Worm (Caenorhabditis elegans) whole organism, late embryonic: Measurements from ENCODE around the gene ZK666.8.

Source experiments
- C08G9.2 ChIP-seq: sonication (generic microtip); optimal IDR thresholded peaks from 2 replicates; lab custom pipeline; 2016; ENCODE audit warnings: mild to moderate bottlenecking, missing genetic modification characterization, moderate library complexity, missing compliant biosample characterization
- C38D4.7 ChIP-seq: fragments of 200-800 bp; sonication (Bioruptor generic); optimal IDR thresholded peaks from 2 replicates; lab custom pipeline; 2018; ENCODE audit warnings: mild to moderate bottlenecking, missing genetic modification characterization, moderate library complexity, missing compliant biosample characterization
- F13H6.1 ChIP-seq: sonication (generic microtip); optimal IDR thresholded peaks from 2 replicates; lab custom pipeline; 2016; ENCODE audit warnings: missing genetic modification characterization, missing compliant biosample characterization
- K09A11.1 ChIP-seq: sonication (generic microtip); optimal IDR thresholded peaks from 2 replicates; lab custom pipeline; 2017; ENCODE audit warnings: antibody characterized with exemption, mild to moderate bottlenecking, missing genetic modification characterization, missing compliant biosample characterization; ENCODE audit not compliant: insufficient read depth
- ahr-1 ChIP-seq: sonication (generic microtip); optimal IDR thresholded peaks from 2 replicates; lab custom pipeline; 2016; ENCODE audit warnings: missing genetic modification characterization, missing compliant biosample characterization
- ama-1 ChIP-seq: fragments of 150-350 bp; optimal IDR thresholded peaks from 2 replicates; lab custom pipeline; 2014
- ceh-18 ChIP-seq: sonication (generic microtip); optimal IDR thresholded peaks from 2 replicates; lab custom pipeline; 2016; ENCODE audit warnings: missing genetic modification characterization, missing compliant biosample characterization
- ceh-19 ChIP-seq: fragments of 200-800 bp; sonication (Bioruptor generic); optimal IDR thresholded peaks from 2 replicates; lab custom pipeline; 2018; ENCODE audit warnings: mild to moderate bottlenecking, missing genetic modification characterization, missing compliant biosample characterization
- ceh-2 ChIP-seq: sonication (generic microtip); optimal IDR thresholded peaks from 2 replicates; lab custom pipeline; 2016; ENCODE audit warnings: missing genotype, missing genetic modification characterization, missing compliant biosample characterization
- ceh-24 ChIP-seq: sonication (generic microtip); optimal IDR thresholded peaks from 2 replicates; lab custom pipeline; 2016; ENCODE audit warnings: mild to moderate bottlenecking, missing genetic modification characterization, missing compliant biosample characterization
- ceh-31 ChIP-seq: sonication (generic microtip); optimal IDR thresholded peaks from 2 replicates; lab custom pipeline; 2016; ENCODE audit warnings: missing genetic modification characterization, missing compliant biosample characterization
- ceh-45 ChIP-seq: fragments of 200-800 bp; sonication (Bioruptor generic); IDR thresholded peaks from 2 replicates; pipeline ENCODE4 v1.3.6; 2022; ENCODE audit warnings: missing genetic modification reagents, missing genetic modification characterization, missing compliant biosample characterization
- ceh-48 ChIP-seq: sonication (generic microtip); optimal IDR thresholded peaks from 2 replicates; lab custom pipeline; 2016; ENCODE audit warnings: missing genetic modification characterization, inconsistent platforms, missing compliant biosample characterization
- ceh-6 ChIP-seq: fragments of 200-800 bp; sonication (Bioruptor generic); optimal IDR thresholded peaks from 2 replicates; lab custom pipeline; 2018; ENCODE audit warnings: mild to moderate bottlenecking, missing genetic modification characterization, missing compliant biosample characterization
- che-1 ChIP-seq: sonication (generic microtip); optimal IDR thresholded peaks from 2 replicates; lab custom pipeline; 2016; ENCODE audit warnings: mild to moderate bottlenecking, missing genetic modification characterization, missing compliant biosample characterization
- dmd-4 ChIP-seq: sonication (generic microtip); optimal IDR thresholded peaks from 2 replicates; lab custom pipeline; 2016; ENCODE audit warnings: borderline replicate concordance, missing genetic modification characterization, missing compliant biosample characterization
- dve-1 ChIP-seq: sonication (generic microtip); optimal IDR thresholded peaks from 2 replicates; lab custom pipeline; 2017; ENCODE audit warnings: antibody characterized with exemption, mild to moderate bottlenecking, missing genetic modification characterization, missing compliant biosample characterization
- elt-4 ChIP-seq: sonication (generic microtip); optimal IDR thresholded peaks from 2 replicates; lab custom pipeline; 2016; ENCODE audit warnings: missing genetic modification characterization, missing compliant biosample characterization
- ets-4 ChIP-seq: sonication (generic microtip); optimal IDR thresholded peaks from 2 replicates; lab custom pipeline; 2016; ENCODE audit warnings: missing genetic modification characterization, missing compliant biosample characterization
- eyg-1 ChIP-seq: sonication (generic microtip); optimal IDR thresholded peaks from 2 replicates; lab custom pipeline; 2016; ENCODE audit warnings: missing genotype, missing genetic modification characterization, missing compliant biosample characterization
- fax-1 ChIP-seq: sonication (generic microtip); optimal IDR thresholded peaks from 2 replicates; lab custom pipeline; 2016; ENCODE audit warnings: missing genotype, missing genetic modification characterization, missing compliant biosample characterization
- fkh-6 ChIP-seq: sonication (generic microtip); optimal IDR thresholded peaks from 2 replicates; lab custom pipeline; 2016; ENCODE audit warnings: missing genetic modification characterization, missing compliant biosample characterization
- gmeb-2 ChIP-seq: sonication (generic microtip); optimal IDR thresholded peaks from 2 replicates; lab custom pipeline; 2016; ENCODE audit warnings: missing genetic modification characterization, inconsistent platforms, missing compliant biosample characterization
- hlh-15 ChIP-seq: sonication (generic microtip); optimal IDR thresholded peaks from 2 replicates; lab custom pipeline; 2016; ENCODE audit warnings: missing genetic modification characterization, missing compliant biosample characterization
- hlh-30 ChIP-seq: sonication (generic microtip); optimal IDR thresholded peaks from 2 replicates; lab custom pipeline; 2017; ENCODE audit warnings: antibody characterized with exemption, missing genetic modification characterization, missing compliant biosample characterization; ENCODE audit not compliant: insufficient read depth
- hlh-6 ChIP-seq: sonication (generic microtip); optimal IDR thresholded peaks from 2 replicates; lab custom pipeline; 2016; ENCODE audit warnings: missing genotype, missing genetic modification characterization, missing compliant biosample characterization
- hlh-8 ChIP-seq: sonication (generic microtip); optimal IDR thresholded peaks from 2 replicates; lab custom pipeline; 2016; ENCODE audit warnings: missing genotype, missing genetic modification characterization, missing compliant biosample characterization
- mec-3 ChIP-seq: sonication (generic microtip); optimal IDR thresholded peaks from 2 replicates; lab custom pipeline; 2016; ENCODE audit warnings: borderline replicate concordance, missing genetic modification characterization, missing compliant biosample characterization
- nfya-1 ChIP-seq: sonication (generic microtip); optimal IDR thresholded peaks from 2 replicates; lab custom pipeline; 2017; ENCODE audit warnings: missing genetic modification characterization, mild to moderate bottlenecking, missing compliant biosample characterization, antibody characterized with exemption, moderate library complexity
- nhr-11 ChIP-seq: fragments of 150-350 bp; optimal IDR thresholded peaks from 2 replicates; lab custom pipeline; 2014; ENCODE audit warnings: missing biosample characterization, missing genetic modification characterization
- npax-4 ChIP-seq: sonication (generic microtip); optimal IDR thresholded peaks from 2 replicates; lab custom pipeline; 2016; ENCODE audit warnings: missing genetic modification characterization, missing compliant biosample characterization
- odd-2 ChIP-seq: sonication (generic microtip); optimal IDR thresholded peaks from 2 replicates; lab custom pipeline; 2017; ENCODE audit warnings: antibody characterized with exemption, mild to moderate bottlenecking, missing genetic modification characterization, missing compliant biosample characterization
- pag-3 ChIP-seq: sonication (generic microtip); optimal IDR thresholded peaks from 2 replicates; lab custom pipeline; 2016; ENCODE audit warnings: missing compliant biosample characterization, missing genetic modification characterization, borderline replicate concordance
- pat-9 ChIP-seq: fragments of 200-800 bp; sonication (Bioruptor generic); optimal IDR thresholded peaks from 2 replicates; lab custom pipeline; 2018; ENCODE audit warnings: mild to moderate bottlenecking, missing genetic modification characterization, moderate library complexity, missing compliant biosample characterization
- pax-1 ChIP-seq: fragments of 150-350 bp; optimal IDR thresholded peaks from 2 replicates; lab custom pipeline; 2014; ENCODE audit warnings: missing biosample characterization, missing genetic modification characterization
- pha-2 ChIP-seq: sonication (generic microtip); optimal IDR thresholded peaks from 2 replicates; lab custom pipeline; 2017; ENCODE audit warnings: mild to moderate bottlenecking, missing genetic modification characterization, missing compliant biosample characterization
- pqm-1 ChIP-seq: sonication (generic microtip); optimal IDR thresholded peaks from 2 replicates; lab custom pipeline; 2016; ENCODE audit warnings: missing genetic modification characterization, missing compliant biosample characterization
- pros-1 ChIP-seq: fragments of 150-350 bp; optimal IDR thresholded peaks from 2 replicates; lab custom pipeline; 2014; ENCODE audit warnings: missing biosample characterization, missing genetic modification reagents, missing genetic modification characterization
- ref-2 ChIP-seq: sonication (generic microtip); optimal IDR thresholded peaks from 2 replicates; lab custom pipeline; 2016; ENCODE audit warnings: missing genetic modification characterization, missing compliant biosample characterization
- rnt-1 ChIP-seq: sonication (generic microtip); optimal IDR thresholded peaks from 2 replicates; lab custom pipeline; 2016; ENCODE audit warnings: missing genetic modification characterization, missing compliant biosample characterization
- sdc-2 ChIP-seq: sonication (generic microtip); optimal IDR thresholded peaks from 2 replicates; lab custom pipeline; 2016; ENCODE audit warnings: missing genotype, missing genetic modification characterization, missing compliant biosample characterization
- sox-2 ChIP-seq: fragments of 200-800 bp; sonication (Bioruptor generic); IDR thresholded peaks from 2 replicates; pipeline ENCODE4 v1.3.6; 2022; ENCODE audit warnings: missing genetic modification reagents, missing genetic modification characterization, missing compliant biosample characterization
- tbx-7 ChIP-seq: sonication (generic microtip); optimal IDR thresholded peaks from 2 replicates; lab custom pipeline; 2016; ENCODE audit warnings: missing genotype, missing genetic modification characterization, missing compliant biosample characterization
- ttx-3 ChIP-seq: sonication (generic microtip); optimal IDR thresholded peaks from 2 replicates; lab custom pipeline; 2016; ENCODE audit warnings: missing genetic modification reagents, missing genetic modification characterization, missing compliant biosample characterization
- unc-42 ChIP-seq: sonication (generic microtip); optimal IDR thresholded peaks from 2 replicates; lab custom pipeline; 2016; ENCODE audit warnings: missing genotype, missing genetic modification characterization, missing compliant biosample characterization
- unc-55 ChIP-seq: sonication (generic microtip); optimal IDR thresholded peaks from 2 replicates; lab custom pipeline; 2017; ENCODE audit warnings: missing biosample characterization, missing genetic modification reagents, missing genetic modification characterization
- unc-86 ChIP-seq: sonication (generic microtip); optimal IDR thresholded peaks from 2 replicates; lab custom pipeline; 2016; ENCODE audit warnings: missing genetic modification characterization, missing compliant biosample characterization
- zip-5 ChIP-seq: sonication (generic microtip); optimal IDR thresholded peaks from 2 replicates; lab custom pipeline; 2016; ENCODE audit warnings: missing genetic modification characterization, missing compliant biosample characterization
- ztf-16 ChIP-seq: sonication (generic microtip); optimal IDR thresholded peaks from 2 replicates; lab custom pipeline; 2017; ENCODE audit warnings: missing genetic modification characterization, missing compliant biosample characterization

ZK666.8 gene

ce11 chrII:10504729-10505128 lies 11.8 kb upstream of the ZK666.8 start:
- TF ChIP-seq unc-42 (tag; lab: Kevin White, UChicago) (no peak), pat-9 (tag; lab: Kevin White, UChicago) (no peak), F13H6.1 (no peak), ahr-1 (tag; lab: Kevin White, UChicago) (no peak), pax-1 (tag; lab: Kevin White, UChicago) (no peak), ztf-16 (tag; lab: Kevin White, UChicago) (no peak), ets-4 (tag; lab: Kevin White, UChicago) (no peak), eyg-1 (tag; lab: Kevin White, UChicago) (no peak), hlh-6 (tag; lab: Kevin White, UChicago) (no peak), che-1 (tag; lab: Kevin White, UChicago) (no peak), mec-3 (no peak), C08G9.2 (no peak), hlh-8 (tag; lab: Kevin White, UChicago) (no peak)

DNA sequence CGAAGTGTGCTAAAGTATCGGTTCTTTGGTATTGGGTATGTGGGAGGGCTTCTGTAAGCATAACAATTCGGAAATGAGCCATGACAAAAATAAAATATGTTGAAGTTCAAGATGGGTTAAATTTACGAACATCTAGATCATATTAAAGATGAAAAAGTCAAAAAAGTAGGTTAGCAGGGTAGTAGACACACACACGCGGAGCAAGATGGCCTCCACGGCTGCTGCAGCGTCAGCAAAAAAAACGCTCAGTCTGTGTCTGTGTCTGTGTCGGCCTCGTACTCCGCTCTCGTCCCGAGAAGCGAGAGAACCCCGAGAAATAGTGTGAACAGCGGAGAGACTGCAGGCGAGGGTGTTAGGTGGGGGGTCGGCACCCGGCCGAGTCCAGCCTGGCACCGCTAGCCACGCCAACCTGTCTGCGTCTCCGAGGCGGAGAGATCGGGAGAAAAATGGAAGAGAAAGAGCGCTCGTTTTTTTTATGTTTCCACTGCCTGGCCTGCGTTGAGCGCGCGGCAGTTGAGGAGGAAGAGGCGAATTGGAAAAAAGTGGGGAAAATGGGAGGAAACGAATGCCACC lies 9.6 kb upstream of the ZK666.8 start, which contains the start of gene myrf-1:
myrf-1 (minus strand) TSS at position 51 of the 573 bp plus-strand sequence.
- no peak for TF ChIP-seq gmeb-2
- peak; percentile 35 for TF ChIP-seq tbx-7
- TF ChIP-seq ztf-16 (tag; lab: Kevin White, UChicago): no peak
- TF ChIP-seq ceh-2 (tag; lab: Kevin White, UChicago): peak; percentile 45
- no peak for TF ChIP-seq sox-2
- no peak for TF ChIP-seq pha-2 (tag; lab: Kevin White, UChicago)
- TF ChIP-seq ceh-48 (tag; lab: Kevin White, UChicago): no peak
- no peak for TF ChIP-seq pax-1 (tag; lab: Kevin White, UChicago)
- peak; percentile 15 for TF ChIP-seq unc-55 (GFP tag; lab: Kevin White, UChicago)
- no peak for TF ChIP-seq ceh-45 (GFP tag; lab: Robert Waterston, UW)
- peak; percentile 88 for TF ChIP-seq pros-1 (tag; lab: Kevin White, UChicago)
- TF ChIP-seq ttx-3: no peak
- TF ChIP-seq ceh-24 (tag; lab: Kevin White, UChicago): no peak
- peak; percentile 44 for TF ChIP-seq hlh-8 (tag; lab: Kevin White, UChicago)
- TF ChIP-seq ets-4 (tag; lab: Kevin White, UChicago): peak; percentile 56
- peak; percentile 77 for TF ChIP-seq F13H6.1
- no peak for TF ChIP-seq eyg-1 (tag; lab: Kevin White, UChicago)
- TF ChIP-seq che-1 (tag; lab: Kevin White, UChicago): peak; percentile 27
- TF ChIP-seq dve-1: peak; percentile 18
- TF ChIP-seq npax-4 (tag; lab: Kevin White, UChicago): no peak
- no peak for TF ChIP-seq C38D4.7 (GFP tag; lab: Kevin White, UChicago)
- no peak for TF ChIP-seq odd-2 (tag; lab: Kevin White, UChicago)
- TF ChIP-seq rnt-1: peak; percentile 35
- peak; percentile 59 for TF ChIP-seq sdc-2
- no peak for TF ChIP-seq hlh-6 (tag; lab: Kevin White, UChicago)
- TF ChIP-seq ceh-6 (GFP tag; lab: Kevin White, UChicago): peak; percentile 21
- peak; percentile 37 for TF ChIP-seq fax-1
- TF ChIP-seq nhr-11 (tag; lab: Kevin White, UChicago): no peak
- TF ChIP-seq elt-4 (tag; lab: Kevin White, UChicago): no peak
- TF ChIP-seq mec-3: no peak
- peak; percentile 89 for TF ChIP-seq ceh-18 (tag; lab: Kevin White, UChicago)
- peak; percentile 88 for TF ChIP-seq ceh-31
- peak; percentile 80 for TF ChIP-seq pqm-1 (tag; lab: Kevin White, UChicago)
- TF ChIP-seq zip-5 (tag; lab: Kevin White, UChicago): no peak
- TF ChIP-seq unc-86 (tag; lab: Kevin White, UChicago): peak; percentile 36
- peak; percentile 58 for TF ChIP-seq ceh-19
- TF ChIP-seq dmd-4: no peak
- peak; percentile 77 for TF ChIP-seq nfya-1
- TF ChIP-seq ref-2 (tag; lab: Kevin White, UChicago): peak; percentile 87
- TF ChIP-seq fkh-6 (tag; lab: Kevin White, UChicago): peak; percentile 59
- TF ChIP-seq hlh-30 (tag; lab: Kevin White, UChicago): peak; percentile 55
- TF ChIP-seq pag-3 (tag; lab: Kevin White, UChicago): peak; percentile 8
- peak; percentile 63 for TF ChIP-seq K09A11.1 (tag; lab: Kevin White, UChicago)
- TF ChIP-seq pat-9 (tag; lab: Kevin White, UChicago): no peak
- no peak for TF ChIP-seq ama-1 (lab: Kevin White, UChicago)
- no peak for TF ChIP-seq hlh-15 (tag; lab: Kevin White, UChicago)
